Worm (Caenorhabditis elegans) whole organism, young adult: ENCODE results near the gene E02C12.11.

ENCODE experiments used
- C06A6.2 ChIP-seq: fragments of 200-800 bp; sonication (Bioruptor generic); conservative IDR thresholded peaks from 2 replicates; pipeline ENCODE4 v1.3.6; 2022; ENCODE audit warnings: missing genetic modification characterization, missing compliant biosample characterization
- D2030.7 ChIP-seq: fragments of 200-800 bp; sonication (Bioruptor generic); IDR thresholded peaks from 2 replicates; pipeline ENCODE4 v1.3.6; 2022; ENCODE audit warnings: missing genetic modification reagents, missing genetic modification characterization, missing compliant biosample characterization
- F37B4.10 ChIP-seq: fragments of 200-800 bp; sonication (Bioruptor generic); IDR thresholded peaks from 2 replicates; pipeline ENCODE4 v1.3.6; 2022; ENCODE audit warnings: missing genetic modification characterization, missing compliant biosample characterization
- F39B2.1 ChIP-seq: fragments of 200-800 bp; sonication (Bioruptor generic); IDR thresholded peaks from 2 replicates; pipeline ENCODE4 v1.3.6; 2022; ENCODE audit warnings: missing genetic modification reagents, missing genetic modification characterization, missing compliant biosample characterization
- K11D2.4 ChIP-seq: fragments of 200-800 bp; sonication (Bioruptor generic); IDR thresholded peaks from 2 replicates; pipeline ENCODE4 v1.3.6; 2022; ENCODE audit warnings: missing genetic modification reagents, missing genetic modification characterization, missing compliant biosample characterization
- Y53G8AR.9 ChIP-seq: fragments of 200-800 bp; sonication (Bioruptor generic); conservative IDR thresholded peaks from 2 replicates; pipeline ENCODE4 v1.3.6; 2022; ENCODE audit warnings: missing genetic modification reagents, missing genetic modification characterization, missing compliant biosample characterization
- Y56A3A.18 ChIP-seq: fragments of 200-800 bp; sonication (Bioruptor generic); IDR thresholded peaks from 2 replicates; pipeline ENCODE4 v1.3.6; 2022; ENCODE audit warnings: missing genetic modification reagents, missing genetic modification characterization, missing compliant biosample characterization
- Y67H2A.10 ChIP-seq: fragments of 200-800 bp; sonication (Bioruptor generic); conservative IDR thresholded peaks from 2 replicates; pipeline ENCODE4 v1.3.6; 2022; ENCODE audit warnings: missing genetic modification reagents, missing genetic modification characterization, missing compliant biosample characterization
- Y79H2A.3 ChIP-seq: fragments of 200-800 bp; sonication (Bioruptor generic); conservative IDR thresholded peaks from 2 replicates; pipeline ENCODE4 v1.3.6; 2022; ENCODE audit warnings: missing genetic modification reagents, missing genetic modification characterization, missing compliant biosample characterization
- Y95B8A.8 ChIP-seq: fragments of 200-800 bp; sonication (Bioruptor generic); IDR thresholded peaks from 2 replicates; pipeline ENCODE4 v1.3.6; 2022; ENCODE audit warnings: missing genetic modification reagents, missing genetic modification characterization, missing compliant biosample characterization
- aptf-2 ChIP-seq: fragments of 200-800 bp; sonication (Bioruptor generic); conservative IDR thresholded peaks from 2 replicates; pipeline ENCODE4 v1.3.6; 2022; ENCODE audit warnings: missing genetic modification reagents, missing genetic modification characterization, missing compliant biosample characterization
- aptf-3 ChIP-seq: fragments of 200-800 bp; sonication (Bioruptor generic); IDR thresholded peaks from 2 replicates; pipeline ENCODE4 v1.3.6; 2022; ENCODE audit warnings: missing genetic modification characterization, missing compliant biosample characterization
- atf-7 ChIP-seq: sonication (generic microtip); optimal IDR thresholded peaks from 2 replicates; lab custom pipeline; 2017; ENCODE audit warnings: mild to moderate bottlenecking, missing genetic modification characterization, missing compliant biosample characterization
- bed-1 ChIP-seq: fragments of 200-800 bp; sonication (Bioruptor generic); IDR thresholded peaks from 2 replicates; pipeline ENCODE4 v1.3.6; 2022; ENCODE audit warnings: missing genetic modification reagents, missing genetic modification characterization, missing compliant biosample characterization
- bed-2 ChIP-seq: fragments of 200-800 bp; sonication (Bioruptor generic); IDR thresholded peaks from 2 replicates; pipeline ENCODE4 v1.3.6; 2022; ENCODE audit warnings: missing genetic modification reagents, missing genetic modification characterization, missing compliant biosample characterization
- cebp-1 ChIP-seq, 2 experiments: fragments of 200-800 bp in 1 of 2; sonication (Bioruptor generic) in 1 of 2; sonication (generic microtip) in 1 of 2; IDR thresholded peaks in 1 of 2; optimal IDR thresholded peaks in 1 of 2; 2 replicates each; pipeline versions ENCODE4 v1.3.6 to Lab custom; 2017 to 2022; ENCODE audit warnings: missing compliant biosample characterization in 2 of 2, missing genetic modification characterization in 2 of 2, mild to moderate bottlenecking in 1 of 2, missing genetic modification reagents in 1 of 2, moderate library complexity in 1 of 2
- cebp-2 ChIP-seq: fragments of 200-800 bp; sonication (Bioruptor generic); IDR thresholded peaks from 2 replicates; pipeline ENCODE4 v1.3.6; 2022; ENCODE audit warnings: missing genetic modification characterization, missing compliant biosample characterization
- ceh-100 ChIP-seq: fragments of 200-800 bp; sonication (Bioruptor generic); IDR thresholded peaks from 2 replicates; pipeline ENCODE4 v1.3.6; 2022; ENCODE audit warnings: missing genetic modification reagents, missing genetic modification characterization, missing compliant biosample characterization
- ceh-40 ChIP-seq: fragments of 200-800 bp; sonication (Bioruptor generic); IDR thresholded peaks from 2 replicates; pipeline ENCODE4 v1.3.6; 2022; ENCODE audit warnings: missing genetic modification characterization, missing compliant biosample characterization
- ceh-58 ChIP-seq: fragments of 200-800 bp; sonication (Bioruptor generic); IDR thresholded peaks from 2 replicates; pipeline ENCODE4 v1.3.6; 2022; ENCODE audit warnings: missing genetic modification characterization, missing compliant biosample characterization
- ceh-79 ChIP-seq: sonication (generic microtip); optimal IDR thresholded peaks from 2 replicates; lab custom pipeline; 2017; ENCODE audit warnings: mild to moderate bottlenecking, missing genetic modification characterization, missing compliant biosample characterization
- ceh-91 ChIP-seq: fragments of 200-800 bp; sonication (Bioruptor generic); IDR thresholded peaks from 2 replicates; pipeline ENCODE4 v1.3.6; 2022; ENCODE audit warnings: missing genetic modification reagents, missing genetic modification characterization, missing compliant biosample characterization
- egl-18 ChIP-seq: fragments of 200-800 bp; sonication (Bioruptor generic); IDR thresholded peaks from 2 replicates; pipeline ENCODE4 v1.3.6; 2022; ENCODE audit warnings: missing genetic modification reagents, missing genetic modification characterization, missing compliant biosample characterization
- egl-44 ChIP-seq: fragments of 200-800 bp; sonication (Bioruptor generic); IDR thresholded peaks from 2 replicates; pipeline ENCODE4 v1.3.6; 2022; ENCODE audit warnings: missing genetic modification reagents, missing genetic modification characterization, missing compliant biosample characterization
- hmg-1.2 ChIP-seq: fragments of 200-800 bp; sonication (Bioruptor generic); IDR thresholded peaks from 2 replicates; pipeline ENCODE4 v1.3.6; 2022; ENCODE audit warnings: missing genetic modification reagents, missing genetic modification characterization, missing compliant biosample characterization
- hmg-20 ChIP-seq: fragments of 200-800 bp; sonication (Bioruptor generic); IDR thresholded peaks from 2 replicates; pipeline ENCODE4 v1.3.6; 2022; ENCODE audit warnings: missing genetic modification reagents, missing genetic modification characterization, missing compliant biosample characterization
- hsf-1 ChIP-seq: fragments of 200-800 bp; sonication (Bioruptor generic); IDR thresholded peaks from 2 replicates; pipeline ENCODE4 v1.3.6; 2022; ENCODE audit warnings: missing genetic modification reagents, missing genetic modification characterization, missing compliant biosample characterization
- let-526 ChIP-seq: fragments of 200-800 bp; sonication (Bioruptor generic); IDR thresholded peaks from 2 replicates; pipeline ENCODE4 v1.3.6; 2022; ENCODE audit warnings: missing genetic modification reagents, missing genetic modification characterization, missing compliant biosample characterization
- lin-26 ChIP-seq: fragments of 200-800 bp; sonication (Bioruptor generic); IDR thresholded peaks from 2 replicates; pipeline ENCODE4 v1.3.6; 2022; ENCODE audit warnings: missing genetic modification reagents, missing genetic modification characterization, missing compliant biosample characterization
- lir-1 ChIP-seq: fragments of 200-800 bp; sonication (Bioruptor generic); conservative IDR thresholded peaks from 2 replicates; pipeline ENCODE4 v1.3.6; 2022; ENCODE audit warnings: missing genetic modification reagents, missing genetic modification characterization, missing compliant biosample characterization
- lsl-1 ChIP-seq: fragments of 200-800 bp; sonication (Bioruptor generic); optimal IDR thresholded peaks from 2 replicates; lab custom pipeline; 2018; ENCODE audit warnings: mild to moderate bottlenecking, missing genetic modification characterization, moderate library complexity, missing compliant biosample characterization
- madf-3 ChIP-seq: fragments of 200-800 bp; sonication (Bioruptor generic); IDR thresholded peaks from 2 replicates; pipeline ENCODE4 v1.3.6; 2022; ENCODE audit warnings: missing genetic modification reagents, missing genetic modification characterization, missing compliant biosample characterization
- madf-6 ChIP-seq: fragments of 200-800 bp; sonication (Bioruptor generic); IDR thresholded peaks from 2 replicates; pipeline ENCODE4 v1.3.6; 2022; ENCODE audit warnings: missing genetic modification reagents, missing genetic modification characterization, missing compliant biosample characterization
- mcd-1 ChIP-seq: fragments of 200-800 bp; sonication (Bioruptor generic); IDR thresholded peaks from 2 replicates; pipeline ENCODE4 v1.3.6; 2022; ENCODE audit warnings: missing genetic modification reagents, missing genetic modification characterization, missing compliant biosample characterization
- nfya-2 ChIP-seq: fragments of 200-800 bp; sonication (Bioruptor generic); IDR thresholded peaks from 2 replicates; pipeline ENCODE4 v1.3.6; 2022; ENCODE audit warnings: missing genetic modification reagents, missing genetic modification characterization, missing compliant biosample characterization
- nhr-27 ChIP-seq: fragments of 200-800 bp; sonication (Bioruptor generic); optimal IDR thresholded peaks from 2 replicates; lab custom pipeline; 2018; ENCODE audit warnings: mild to moderate bottlenecking, missing genetic modification characterization, moderate library complexity, missing compliant biosample characterization
- nhr-90 ChIP-seq: sonication (generic microtip); optimal IDR thresholded peaks from 2 replicates; lab custom pipeline; 2016; ENCODE audit warnings: missing genotype, mild to moderate bottlenecking, missing genetic modification characterization, missing compliant biosample characterization
- rec-8 ChIP-seq, 2 experiments: sonication (generic microtip); optimal IDR thresholded peaks; 2 replicates each; lab custom pipeline; 2016; ENCODE audit warnings: mild to moderate bottlenecking in 2 of 2, missing genetic modification characterization in 2 of 2, missing genetic modification reagents in 2 of 2, missing genotype in 2 of 2, missing biosample characterization in 1 of 2, missing compliant biosample characterization in 1 of 2, moderate library complexity in 1 of 2
- rpc-1 ChIP-seq, 2 experiments: fragments of 150-350 bp in 1 of 2; sonication (generic microtip) in 1 of 2; optimal IDR thresholded peaks; 2 replicates each; lab custom pipeline; 2014 to 2018; ENCODE audit warnings: missing biosample characterization in 1 of 2, missing genetic modification characterization in 1 of 2, missing genetic modification reagents in 1 of 2, missing genotype in 1 of 2
- tbx-9 ChIP-seq: sonication (generic microtip); optimal IDR thresholded peaks from 2 replicates; lab custom pipeline; 2016; ENCODE audit warnings: borderline replicate concordance, missing genetic modification characterization, inconsistent platforms, missing compliant biosample characterization
- xnd-1 ChIP-seq: sonication (generic microtip); optimal IDR thresholded peaks from 2 replicates; lab custom pipeline; 2016; ENCODE audit warnings: missing genotype, missing genetic modification reagents, missing genetic modification characterization, missing compliant biosample characterization
- ztf-6 ChIP-seq: fragments of 200-800 bp; sonication (Bioruptor generic); IDR thresholded peaks from 2 replicates; pipeline ENCODE4 v1.3.6; 2022; ENCODE audit warnings: missing genetic modification reagents, missing genetic modification characterization, missing compliant biosample characterization

The E02C12.11 gene

ce11 chrV:9342965-9343628, 36.6 kb downstream of the E02C12.11 start (continued):
- TF ChIP-seq ceh-79 (tag; lab: Kevin White, UChicago) (no peak), mcd-1 (0 out of 2 replicates have a peak, but pooled peaks have one; percentile 44), ztf-6 (GFP tag; lab: Robert Waterston, UW) (0 out of 2 replicates have a peak, but pooled peaks have one; percentile 7), nhr-90 (tag; lab: Kevin White, UChicago) (no peak), cebp-1 (GFP tag; IDR thresholded peaks at IDR 0.05; lab: Robert Waterston, UW) (peak; percentile 49; the same call in 1 of the 2 replicates), cebp-1 (tag; optimal IDR thresholded peaks at IDR 0.05; lab: Kevin White, UChicago) (peak; percentile 7), Y95B8A.8 (peak; percentile 82), cebp-2 (GFP tag; lab: Robert Waterston, UW) (peak; percentile 74; the same call in 1 of the 2 replicates), Y67H2A.10 (GFP tag; lab: Robert Waterston, UW) (no peak; the same call in 1 of the 2 replicates), Y56A3A.18 (peak; percentile 50), ceh-58 (GFP tag; lab: Robert Waterston, UW) (peak; percentile 69; the same call in 1 of the 2 replicates), tbx-9 (tag; lab: Kevin White, UChicago) (no peak), xnd-1 (tag; lab: Kevin White, UChicago) (no peak), bed-1 (GFP tag; lab: Robert Waterston, UW) (0 out of 2 replicates have a peak, but pooled peaks have one; percentile 8), atf-7 (tag; lab: Kevin White, UChicago) (peak; percentile 47), Y53G8AR.9 (peak; percentile 92), let-526 (GFP tag; lab: Robert Waterston, UW) (peak; percentile 21; the same call in 1 of the 2 replicates), rec-8 (tag; optimal IDR thresholded peaks at IDR 0.05; lab: Kevin White, UChicago) (no peak), rpc-1 (optimal IDR thresholded peaks at IDR 0.05; lab: Kevin White, UChicago) (no peak), rpc-1 (tag; optimal IDR thresholded peaks at IDR 0.05; lab: Kevin White, UChicago) (no peak), nhr-27 (tag; lab: Kevin White, UChicago) (peak; percentile 56), aptf-3 (GFP tag; lab: Robert Waterston, UW) (peak; percentile 57; the same call in 1 of the 2 replicates), lsl-1 (GFP tag; lab: Kevin White, UChicago) (peak; percentile 32)
- TF ChIP-seq, all 124 proteins: peak for 47

- peak; percentile 90 for TF ChIP-seq madf-3 (GFP tag; lab: Robert Waterston, UW)
- 0 out of 2 replicates have a peak, but pooled peaks have one; percentile 35 for TF ChIP-seq ceh-40 (GFP tag; lab: Robert Waterston, UW)
- TF ChIP-seq aptf-2 (GFP tag; lab: Robert Waterston, UW), result 0 out of 2 replicates have a peak, but pooled peaks have one; percentile 37
- TF ChIP-seq egl-44 (GFP tag; lab: Robert Waterston, UW), result 0 out of 2 replicates have a peak, but pooled peaks have one; percentile 41
- TF ChIP-seq ceh-58 (GFP tag; lab: Robert Waterston, UW), result peak; percentile 65; the same call in 1 of the 2 replicates
- peak; percentile 98 for TF ChIP-seq Y79H2A.3 (GFP tag; lab: Robert Waterston, UW)
- peak; percentile 70; the same call in 1 of the 2 replicates for TF ChIP-seq cebp-1 (GFP tag; IDR thresholded peaks at IDR 0.05; lab: Robert Waterston, UW)
- peak; percentile 22 for TF ChIP-seq cebp-1 (tag; optimal IDR thresholded peaks at IDR 0.05; lab: Kevin White, UChicago)
- peak; percentile 85; the same call in 1 of the 2 replicates for TF ChIP-seq nfya-2
- TF ChIP-seq Y67H2A.10 (GFP tag; lab: Robert Waterston, UW), result 0 out of 2 replicates have a peak, but pooled peaks have one; percentile 23
- TF ChIP-seq hmg-20 (GFP tag; lab: Robert Waterston, UW), result peak; percentile 79; the same call in 1 of the 2 replicates
- TF ChIP-seq mcd-1, result peak; percentile 58
- peak; percentile 59; the same call in 1 of the 2 replicates for TF ChIP-seq ceh-100 (GFP tag; lab: Robert Waterston, UW)
- TF ChIP-seq egl-18 (GFP tag; lab: Robert Waterston, UW), result peak; percentile 70; the same call in 1 of the 2 replicates
- TF ChIP-seq F37B4.10 (GFP tag; lab: Robert Waterston, UW), result peak; percentile 94; the same call in 1 of the 2 replicates
- TF ChIP-seq hmg-1.2 (GFP tag; lab: Robert Waterston, UW), result peak; percentile 67; the same call in 1 of the 2 replicates
- peak; percentile 37 for TF ChIP-seq D2030.7 (GFP tag; lab: Robert Waterston, UW)
- peak; percentile 75 for TF ChIP-seq C06A6.2 (GFP tag; lab: Robert Waterston, UW)
- peak; percentile 70 for TF ChIP-seq madf-6 (GFP tag; lab: Robert Waterston, UW)
- 0 out of 2 replicates have a peak, but pooled peaks have one; percentile 24 for TF ChIP-seq lir-1 (GFP tag; lab: Robert Waterston, UW)
- 0 out of 2 replicates have a peak, but pooled peaks have one; percentile 58 for TF ChIP-seq aptf-3 (GFP tag; lab: Robert Waterston, UW)
- 0 out of 2 replicates have a peak, but pooled peaks have one; percentile 15 for TF ChIP-seq bed-2 (GFP tag; lab: Robert Waterston, UW)
- TF ChIP-seq K11D2.4 (GFP tag; lab: Robert Waterston, UW), result peak; percentile 93
- peak; percentile 95 for TF ChIP-seq cebp-2 (GFP tag; lab: Robert Waterston, UW)
- peak; percentile 70 for TF ChIP-seq hsf-1 (GFP tag; lab: Robert Waterston, UW)
- peak; percentile 43; the same call in 1 of the 2 replicates for TF ChIP-seq ceh-91 (GFP tag; lab: Robert Waterston, UW)
- TF ChIP-seq F39B2.1 (GFP tag; lab: Robert Waterston, UW), result peak; percentile 88; the same call in 1 of the 2 replicates
- peak; percentile 76; the same call in 1 of the 2 replicates for TF ChIP-seq lin-26 (GFP tag; lab: Robert Waterston, UW)
Measured at ce11 chrV:9342282-9342681, 37.4 kb downstream of the E02C12.11 start.
